Fruit fly (Drosophila melanogaster) whole organism, embryonic: ENCODE data around the gene Irbp.
A peak's percentile ranks its signal among the peaks of the same experiment; 100 is the strongest.

ENCODE experiments used
- B-H1 ChIP-seq: fragments of 200-800 bp; sonication (Bioruptor generic); IDR thresholded peaks from 3 replicates; pipeline ENCODE4 v1.3.6; 2022; ENCODE audit warnings: missing biosample characterization, missing genetic modification characterization
- CG10959 ChIP-seq: fragments of 200-800 bp; sonication (Bioruptor generic); IDR thresholded peaks from 2 replicates; pipeline ENCODE4 v1.3.6; 2022; ENCODE audit warnings: missing biosample characterization, missing genetic modification characterization
- CG11093 ChIP-seq: fragments of 200-800 bp; sonication (Bioruptor generic); IDR thresholded peaks from 3 replicates; pipeline ENCODE4 v1.3.6; 2022; ENCODE audit warnings: missing biosample characterization, missing genetic modification characterization
- CG12391 ChIP-seq: fragments of 200-800 bp; sonication (Bioruptor generic); optimal IDR thresholded peaks from 3 replicates; lab custom pipeline; 2018; ENCODE audit warnings: missing biosample characterization, mild to moderate bottlenecking, missing genetic modification characterization, moderate library complexity
- CG13775 ChIP-seq: fragments of 200-800 bp; sonication (Bioruptor generic); optimal IDR thresholded peaks from 3 replicates; lab custom pipeline; 2017; ENCODE audit warnings: missing biosample characterization, mild to moderate bottlenecking, missing genetic modification characterization
- CG15479 ChIP-seq: fragments of 200-800 bp; sonication (Bioruptor generic); optimal IDR thresholded peaks from 3 replicates; lab custom pipeline; 2019; ENCODE audit warnings: missing biosample characterization, mild to moderate bottlenecking, missing genetic modification characterization, moderate library complexity
- CG1602 ChIP-seq: fragments of 200-800 bp; sonication (Bioruptor generic); optimal IDR thresholded peaks from 3 replicates; lab custom pipeline; 2016; ENCODE audit warnings: missing biosample characterization, missing genetic modification characterization
- CG16813 ChIP-seq: fragments of 200-800 bp; sonication (Bioruptor generic); IDR thresholded peaks from 3 replicates; pipeline ENCODE4 v1.3.6; 2022; ENCODE audit warnings: missing biosample characterization, missing genetic modification characterization; ENCODE audit not compliant: partially characterized antibody
- CG16863 ChIP-seq: fragments of 200-800 bp; sonication (Bioruptor generic); optimal IDR thresholded peaks from 3 replicates; lab custom pipeline; 2016; ENCODE audit warnings: missing biosample characterization, missing genetic modification characterization
- CG1832 ChIP-seq: fragments of 200-800 bp; sonication (Bioruptor generic); optimal IDR thresholded peaks from 2 replicates; lab custom pipeline; 2017; ENCODE audit warnings: missing biosample characterization, mild to moderate bottlenecking, missing genetic modification characterization, inconsistent platforms
- CG3281 ChIP-seq: fragments of 200-800 bp; sonication (Bioruptor generic); optimal IDR thresholded peaks from 3 replicates; lab custom pipeline; 2017; ENCODE audit warnings: missing biosample characterization, mild to moderate bottlenecking, missing genetic modification characterization
- CG3838 ChIP-seq: fragments of 200-800 bp; sonication (Bioruptor generic); optimal IDR thresholded peaks from 3 replicates; lab custom pipeline; 2016; ENCODE audit warnings: missing biosample characterization, missing genetic modification characterization
- CG4328 ChIP-seq: fragments of 200-800 bp; sonication (Bioruptor generic); optimal IDR thresholded peaks from 3 replicates; lab custom pipeline; 2017; ENCODE audit warnings: missing biosample characterization, missing genetic modification reagents, missing genetic modification characterization
- CG7928 ChIP-seq: fragments of 200-800 bp; sonication (Bioruptor generic); optimal IDR thresholded peaks from 2 replicates; lab custom pipeline; 2017; ENCODE audit warnings: missing biosample characterization, mild to moderate bottlenecking, missing genetic modification characterization
- CG8359 ChIP-seq: fragments of 200-800 bp; sonication (Bioruptor generic); optimal IDR thresholded peaks from 2 replicates; lab custom pipeline; 2017; ENCODE audit warnings: missing biosample characterization, mild to moderate bottlenecking, missing genetic modification characterization, borderline replicate concordance
- CG9609 ChIP-seq: fragments of 200-800 bp; sonication (Bioruptor generic); optimal IDR thresholded peaks from 3 replicates; lab custom pipeline; 2016; ENCODE audit warnings: missing biosample characterization, missing genetic modification characterization
- CHES-1-like ChIP-seq: fragments of 200-800 bp; sonication (Bioruptor generic); optimal IDR thresholded peaks from 2 replicates; lab custom pipeline; 2016; ENCODE audit warnings: missing biosample characterization, missing genetic modification characterization
- Dip2 ChIP-seq: fragments of 200-800 bp; sonication (Bioruptor generic); IDR thresholded peaks from 2 replicates; pipeline ENCODE4 v1.3.6; 2022; ENCODE audit warnings: missing biosample characterization, missing genetic modification characterization
- Doc3 ChIP-seq: fragments of 200-800 bp; sonication (Bioruptor generic); IDR thresholded peaks from 3 replicates; pipeline ENCODE4 v1.3.6; 2022; ENCODE audit warnings: missing biosample characterization, missing genetic modification characterization; ENCODE audit not compliant: partially characterized antibody
- Drgx ChIP-seq: fragments of 200-800 bp; sonication (Bioruptor generic); IDR thresholded peaks from 2 replicates; pipeline ENCODE4 v1.3.6; 2022; ENCODE audit warnings: missing biosample characterization, missing genetic modification characterization
- E2f2 ChIP-seq: fragments of 200-800 bp; sonication (Bioruptor generic); IDR thresholded peaks from 2 replicates; pipeline ENCODE4 v1.3.6; 2022; ENCODE audit warnings: missing biosample characterization, missing genetic modification characterization
- Elba2 ChIP-seq: fragments of 200-800 bp; sonication (Bioruptor generic); optimal IDR thresholded peaks from 3 replicates; lab custom pipeline; 2016; ENCODE audit warnings: missing biosample characterization, missing genetic modification characterization
- HLH4C ChIP-seq: fragments of 200-800 bp; sonication (Bioruptor generic); IDR thresholded peaks from 3 replicates; pipeline ENCODE4 v1.3.6; 2022; ENCODE audit warnings: missing biosample characterization, missing genetic modification characterization; ENCODE audit not compliant: partially characterized antibody
- HLH54F ChIP-seq: fragments of 200-800 bp; sonication (Bioruptor generic); optimal IDR thresholded peaks from 3 replicates; lab custom pipeline; 2016; ENCODE audit warnings: missing biosample characterization, missing genetic modification characterization
- Hmr ChIP-seq: fragments of 200-800 bp; sonication (Bioruptor generic); optimal IDR thresholded peaks from 3 replicates; lab custom pipeline; 2017; ENCODE audit warnings: mild to moderate bottlenecking, missing biosample characterization, missing genetic modification reagents, missing genetic modification characterization
- Lim3 ChIP-seq: fragments of 200-800 bp; sonication (Bioruptor generic); IDR thresholded peaks from 2 replicates; pipeline ENCODE4 v1.3.6; 2022; ENCODE audit warnings: missing biosample characterization, missing genetic modification characterization
- Lpt ChIP-seq: fragments of >200 bp; optimal IDR thresholded peaks from 2 replicates; lab custom pipeline; 2018; ENCODE audit warnings: missing biosample characterization, missing genetic modification characterization
- MESR4 ChIP-seq: fragments of 200-800 bp; sonication (Bioruptor generic); optimal IDR thresholded peaks from 2 replicates; lab custom pipeline; 2018; ENCODE audit warnings: missing biosample characterization, mild to moderate bottlenecking, missing genetic modification characterization, moderate library complexity
- Nf-YA ChIP-seq: fragments of 200-800 bp; sonication (Bioruptor generic); IDR thresholded peaks from 2 replicates; pipeline ENCODE4 v1.3.6; 2022; ENCODE audit warnings: missing biosample characterization, missing genetic modification characterization
- PHDP ChIP-seq: fragments of 200-800 bp; sonication (Bioruptor generic); optimal IDR thresholded peaks from 3 replicates; lab custom pipeline; 2018; ENCODE audit warnings: missing biosample characterization, mild to moderate bottlenecking, missing genetic modification characterization, moderate library complexity
- Poxn ChIP-seq: fragments of 200-800 bp; sonication (Bioruptor generic); IDR thresholded peaks from 2 replicates; pipeline ENCODE4 v1.3.6; 2022; ENCODE audit warnings: missing biosample characterization, missing genetic modification characterization
- Side ChIP-seq: fragments of 200-800 bp; sonication (Bioruptor generic); optimal IDR thresholded peaks from 2 replicates; lab custom pipeline; 2016; ENCODE audit warnings: missing biosample characterization, missing genetic modification characterization
- Xrp1 ChIP-seq: fragments of 200-800 bp; sonication (Bioruptor generic); IDR thresholded peaks from 2 replicates; pipeline ENCODE4 v1.3.6; 2022; ENCODE audit warnings: missing biosample characterization, missing genetic modification characterization
- bbx ChIP-seq: fragments of 200-800 bp; sonication (Bioruptor generic); IDR thresholded peaks from 2 replicates; pipeline ENCODE4 v1.3.6; 2022; ENCODE audit warnings: missing biosample characterization, missing genetic modification characterization; ENCODE audit not compliant: partially characterized antibody
- crol ChIP-seq: fragments of 200-800 bp; sonication (Bioruptor generic); IDR thresholded peaks from 2 replicates; pipeline ENCODE4 v1.3.6; 2022; ENCODE audit warnings: missing biosample characterization, missing genetic modification characterization
- dm ChIP-seq: fragments of 200-800 bp; sonication (Bioruptor generic); optimal IDR thresholded peaks from 3 replicates; lab custom pipeline; 2016; ENCODE audit warnings: missing biosample characterization, missing genetic modification characterization
- dysf ChIP-seq: fragments of 200-800 bp; sonication (Bioruptor generic); IDR thresholded peaks from 3 replicates; pipeline ENCODE4 v1.3.6; 2022; ENCODE audit warnings: missing biosample characterization, missing genetic modification characterization
- fd64A ChIP-seq: fragments of 200-800 bp; sonication (Bioruptor generic); optimal IDR thresholded peaks from 3 replicates; lab custom pipeline; 2018; ENCODE audit warnings: missing biosample characterization, mild to moderate bottlenecking, missing genetic modification characterization
- fd96Cb ChIP-seq: fragments of 200-800 bp; sonication (Bioruptor generic); optimal IDR thresholded peaks from 2 replicates; lab custom pipeline; 2018; ENCODE audit warnings: missing biosample characterization, mild to moderate bottlenecking, missing genetic modification characterization, moderate library complexity
- gce ChIP-seq: fragments of 200-800 bp; sonication (Bioruptor generic); IDR thresholded peaks from 3 replicates; pipeline ENCODE4 v1.3.6; 2022; ENCODE audit warnings: missing biosample characterization, missing genetic modification characterization
- ind ChIP-seq: fragments of 200-800 bp; sonication (Bioruptor generic); optimal IDR thresholded peaks from 3 replicates; lab custom pipeline; 2016; ENCODE audit warnings: missing biosample characterization, missing genetic modification characterization
- luna ChIP-seq: fragments of 200-800 bp; sonication (Bioruptor generic); optimal IDR thresholded peaks from 2 replicates; lab custom pipeline; 2016; ENCODE audit warnings: missing biosample characterization, missing genetic modification characterization
- mld ChIP-seq: fragments of 200-800 bp; sonication (Bioruptor generic); IDR thresholded peaks from 3 replicates; pipeline ENCODE4 v1.3.6; 2022; ENCODE audit warnings: missing biosample characterization, missing genetic modification characterization; ENCODE audit not compliant: partially characterized antibody
- nerfin-1 ChIP-seq: fragments of 200-800 bp; sonication (Bioruptor generic); optimal IDR thresholded peaks from 3 replicates; lab custom pipeline; 2019; ENCODE audit warnings: missing biosample characterization, mild to moderate bottlenecking, missing genetic modification characterization, moderate library complexity
- nom ChIP-seq: fragments of 200-800 bp; sonication (Bioruptor generic); optimal IDR thresholded peaks from 2 replicates; lab custom pipeline; 2017; ENCODE audit warnings: missing biosample characterization, missing genetic modification characterization, mild to moderate bottlenecking, moderate library complexity, missing genetic modification reagents
- pzg ChIP-seq: fragments of 200-800 bp; sonication (Bioruptor generic); optimal IDR thresholded peaks from 3 replicates; lab custom pipeline; 2018; ENCODE audit warnings: missing biosample characterization, mild to moderate bottlenecking, missing genetic modification characterization, moderate library complexity
- run ChIP-seq: fragments of 200-800 bp; sonication (Bioruptor generic); optimal IDR thresholded peaks from 3 replicates; lab custom pipeline; 2018; ENCODE audit warnings: missing biosample characterization, mild to moderate bottlenecking, missing genetic modification characterization
- sug ChIP-seq: fragments of 200-800 bp; optimal IDR thresholded peaks from 2 replicates; lab custom pipeline; 2019; ENCODE audit warnings: missing biosample characterization, mild to moderate bottlenecking, missing genetic modification characterization, moderate library complexity
- tap ChIP-seq: fragments of 200-800 bp; optimal IDR thresholded peaks from 3 replicates; lab custom pipeline; 2019; ENCODE audit warnings: missing biosample characterization, mild to moderate bottlenecking, missing genetic modification characterization, moderate library complexity
- vvl ChIP-seq: fragments of 200-800 bp; sonication (Bioruptor generic); IDR thresholded peaks from 2 replicates; pipeline ENCODE4 v1.3.6; 2022; ENCODE audit warnings: missing biosample characterization, missing genetic modification characterization
- wdn ChIP-seq: fragments of 200-800 bp; sonication (Bioruptor generic); IDR thresholded peaks from 2 replicates; pipeline ENCODE4 v1.3.6; 2022; ENCODE audit warnings: missing biosample characterization, missing genetic modification characterization
- zfh2 ChIP-seq: fragments of 200-800 bp; sonication (Bioruptor generic); optimal IDR thresholded peaks from 2 replicates; lab custom pipeline; 2016; ENCODE audit warnings: missing biosample characterization, missing genetic modification characterization

The Irbp gene

DNA sequence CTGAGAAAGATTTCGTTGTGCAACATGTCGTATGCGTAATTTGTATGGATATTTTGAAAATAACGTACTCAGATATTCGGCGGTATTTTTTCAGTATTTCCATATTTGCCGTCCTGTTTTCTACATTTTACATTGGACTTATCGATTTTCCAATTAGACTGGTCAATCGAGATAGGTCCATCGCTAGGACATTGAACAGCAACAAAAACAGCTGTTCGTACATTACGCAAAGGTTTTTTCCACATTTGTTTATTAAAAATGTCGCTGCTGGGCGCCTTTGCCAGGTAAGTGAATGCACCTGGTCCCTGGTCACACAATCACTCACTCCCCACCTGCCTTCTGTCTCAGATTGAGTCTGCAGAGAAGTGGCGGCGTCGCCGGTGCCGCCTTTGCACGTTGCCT is 2.1 kb upstream of the Irbp start, which contains the start of gene mRpL40 (continued):
- TF ChIP-seq wdn (GFP tag; lab: Robert Waterston, UW) (no peak), luna (GFP tag; lab: Kevin White, UChicago) (no peak), B-H1 (GFP tag; lab: Robert Waterston, UW) (no peak), fd96Cb (no peak), gce (GFP tag; lab: Robert Waterston, UW) (no peak), Lpt (GFP tag; lab: Kevin White, UChicago) (no peak), crol (no peak), zfh2 (GFP tag; lab: Kevin White, UChicago) (no peak), Lim3 (GFP tag; lab: Robert Waterston, UW) (no peak), dysf (GFP tag; lab: Robert Waterston, UW) (no peak), CG3838 (GFP tag; lab: Kevin White, UChicago) (no peak), CG1602 (GFP tag; lab: Kevin White, UChicago) (no peak), CG16813 (GFP tag; lab: Robert Waterston, UW) (peak; percentile 45; the same call in 2 of the 3 replicates), vvl (GFP tag; lab: Robert Waterston, UW) (no peak), CHES-1-like (GFP tag; lab: Kevin White, UChicago) (no peak), CG13775 (GFP tag; lab: Kevin White, UChicago) (no peak), bbx (peak; percentile 42; the same call in 1 of the 2 replicates), Nf-YA (GFP tag; lab: Robert Waterston, UW) (no peak), CG15479 (GFP tag; lab: Kevin White, UChicago) (peak; percentile 81), CG12391 (no peak), Poxn (no peak), CG1832 (GFP tag; lab: Kevin White, UChicago) (no peak), CG10959 (GFP tag; lab: Robert Waterston, UW) (no peak), Doc3 (GFP tag; lab: Robert Waterston, UW) (peak; percentile 57; the same call in 1 of the 3 replicates), PHDP (no peak), Elba2 (GFP tag; lab: Kevin White, UChicago) (no peak), Hmr (GFP tag; lab: Kevin White, UChicago) (no peak), mld (GFP tag; lab: Robert Waterston, UW) (no peak), run (tag; lab: Kevin White, UChicago) (no peak), CG4328 (GFP tag; lab: Kevin White, UChicago) (no peak), HLH4C (peak; percentile 47; the same call in 1 of the 3 replicates), tap (tag; lab: Kevin White, UChicago) (no peak), fd64A (no peak), E2f2 (GFP tag; lab: Robert Waterston, UW) (peak; percentile 77), HLH54F (no peak), Drgx (no peak), sug (no peak), MESR4 (GFP tag; lab: Kevin White, UChicago) (peak; percentile 74), CG8359 (GFP tag; lab: Kevin White, UChicago) (no peak), CG7928 (GFP tag; lab: Kevin White, UChicago) (no peak), pzg (GFP tag; lab: Kevin White, UChicago) (peak; percentile 66), CG9609 (GFP tag; lab: Kevin White, UChicago) (no peak), CG16863 (no peak), CG3281 (GFP tag; lab: Kevin White, UChicago) (no peak), Side (no peak), nom (GFP tag; lab: Kevin White, UChicago) (no peak), CG11093 (GFP tag; lab: Robert Waterston, UW) (no peak), nerfin-1 (tag; lab: Kevin White, UChicago) (no peak), ind (GFP tag; lab: Kevin White, UChicago) (no peak), Dip2 (GFP tag; lab: Robert Waterston, UW) (no peak), Xrp1 (GFP tag; lab: Robert Waterston, UW) (no peak), dm (GFP tag; lab: Kevin White, UChicago) (no peak)
